Fruit fly (Drosophila melanogaster): ENCODE results near the gene Spn28B.

Spn28B gene

DNA sequence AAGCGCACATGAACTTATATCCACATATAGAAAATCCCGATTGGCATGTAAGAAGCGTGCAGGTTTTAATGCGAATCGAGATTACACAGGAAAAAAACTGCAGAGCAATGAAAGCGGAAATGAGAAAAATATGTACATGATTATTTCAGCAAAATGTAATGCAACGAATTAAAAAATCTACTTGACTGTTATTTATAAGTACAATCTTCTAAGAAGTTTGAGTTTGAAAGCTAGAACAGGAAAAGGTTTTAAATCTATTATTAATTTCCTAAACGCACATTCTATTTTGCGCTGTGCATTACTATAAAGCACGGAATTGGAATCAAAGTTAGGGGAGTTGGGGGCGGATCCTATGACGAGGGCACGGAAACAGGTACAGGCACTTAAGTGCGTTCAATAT is 20.2 kb downstream of the Spn28B start:
- TF ChIP-seq CG8478 (optimal IDR thresholded peaks at IDR 0.05): no peak

DNA sequence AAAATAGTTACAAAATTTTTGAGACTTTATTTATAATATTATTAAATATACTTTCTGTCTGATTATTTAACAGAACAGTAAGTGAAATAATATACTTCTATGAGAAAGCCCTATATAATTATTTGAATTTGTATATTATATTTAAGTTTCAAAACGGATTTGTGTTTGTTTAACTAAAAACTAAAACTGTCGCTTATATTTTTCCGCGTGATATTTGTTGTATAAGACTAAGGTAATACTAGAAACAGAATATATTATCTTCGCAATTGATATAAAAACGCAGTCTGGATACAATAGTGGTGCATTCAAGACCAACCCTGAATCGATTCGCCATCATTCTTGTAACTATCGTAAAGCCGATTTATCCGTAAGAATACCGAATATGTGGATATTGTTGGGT is 23.6 kb downstream of the Spn28B start, which contains the start of gene Cyp4d21:
Cyp4d21 (plus strand) TSS at position 301 of the 400 bp plus-strand sequence.
- TF ChIP-seq CTCF (optimal IDR thresholded peaks at IDR 0.05): no peak
- TF ChIP-seq CG8478 (optimal IDR thresholded peaks at IDR 0.05): no peak

DNA sequence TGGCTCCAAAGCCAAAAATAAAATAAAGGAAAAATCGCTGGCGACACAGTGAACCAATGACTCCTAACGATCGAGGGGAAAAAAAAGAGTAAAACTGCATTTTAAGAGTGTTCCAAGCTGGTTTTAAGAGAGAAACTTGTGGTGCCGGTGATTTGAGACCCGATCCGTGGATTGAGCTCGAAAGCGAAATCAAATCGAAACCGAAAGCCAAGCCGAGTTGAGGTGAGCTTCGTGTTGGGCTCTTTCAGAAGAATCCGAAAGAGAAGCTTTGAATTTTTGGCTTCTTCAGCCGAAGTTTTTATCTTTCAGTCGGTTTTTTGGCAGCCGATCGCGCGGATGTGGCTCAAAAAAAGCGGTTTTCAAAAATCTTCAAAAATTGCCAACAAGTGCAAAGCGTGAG is 26.4 kb downstream of the Spn28B start, which contains the start of gene CG6739:
CG6739 (plus strand) TSS at position 307 of the 400 bp plus-strand sequence.
- TF ChIP-seq CTCF (optimal IDR thresholded peaks at IDR 0.05) (no peak), CG8478 (optimal IDR thresholded peaks at IDR 0.05) (no peak)

DNA sequence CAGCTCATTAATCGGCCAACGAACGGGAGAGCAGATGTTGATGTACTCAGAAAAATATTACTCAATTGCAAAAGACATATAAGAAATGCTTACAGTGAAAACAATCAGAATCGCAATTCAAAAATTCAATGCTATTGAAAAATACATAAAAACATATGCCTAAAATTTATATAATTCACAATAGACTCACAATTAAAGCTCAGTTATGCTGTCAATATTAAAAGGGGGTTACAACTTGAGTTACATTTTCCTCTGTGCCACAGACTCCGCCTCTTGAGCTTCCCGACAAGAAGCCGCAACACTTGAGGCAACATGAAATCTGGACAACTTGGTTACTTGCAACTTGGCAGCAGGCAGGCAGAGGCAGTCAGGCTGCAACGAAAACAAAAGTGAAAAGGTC is 29.9 kb downstream of the Spn28B start:
- TF ChIP-seq CTCF (optimal IDR thresholded peaks at IDR 0.05): no peak
- TF ChIP-seq CG8478 (optimal IDR thresholded peaks at IDR 0.05): no peak

DNA sequence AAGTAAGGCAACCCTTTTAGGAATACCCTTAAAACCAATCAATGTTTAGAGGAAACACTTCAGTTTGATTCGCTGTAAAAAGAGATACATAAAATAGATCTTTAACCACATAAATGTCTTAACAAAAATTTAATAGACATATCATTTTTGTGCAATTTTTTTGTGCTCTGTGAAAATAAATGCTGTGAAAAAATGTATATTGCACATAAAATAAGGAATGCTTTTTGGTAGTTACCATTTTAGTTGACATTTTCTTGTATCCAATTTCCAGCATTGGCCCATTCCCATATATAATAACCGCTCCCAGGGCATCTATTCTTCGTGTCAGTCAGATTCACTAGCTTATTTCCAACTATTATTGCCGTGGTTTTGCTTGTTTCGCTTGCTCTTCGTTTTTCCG is 30.5 kb downstream of the Spn28B start:
- no peak for TF ChIP-seq CTCF (optimal IDR thresholded peaks at IDR 0.05)

DNA sequence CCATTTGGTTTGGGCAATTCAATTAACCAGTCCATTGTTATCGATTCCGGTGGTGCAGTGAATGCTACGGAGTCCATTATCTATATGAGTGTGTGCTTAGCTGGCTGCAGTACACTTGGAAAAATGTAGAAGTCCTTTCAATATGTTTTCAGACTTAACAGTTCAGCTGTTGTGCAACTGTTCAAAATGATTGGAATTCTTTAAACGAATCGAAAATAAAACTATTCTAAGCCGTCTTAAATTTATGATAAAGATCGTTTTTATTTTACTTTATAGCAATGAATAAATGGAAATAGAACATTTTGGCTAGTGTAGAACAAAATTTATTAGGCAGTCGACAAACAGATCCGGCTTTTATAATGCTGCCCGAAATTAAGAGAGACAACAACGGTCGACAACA is 35.1 kb downstream of the Spn28B start:
- TF ChIP-seq CG8478 (optimal IDR thresholded peaks at IDR 0.05) (no peak), CTCF (optimal IDR thresholded peaks at IDR 0.05) (no peak)

DNA sequence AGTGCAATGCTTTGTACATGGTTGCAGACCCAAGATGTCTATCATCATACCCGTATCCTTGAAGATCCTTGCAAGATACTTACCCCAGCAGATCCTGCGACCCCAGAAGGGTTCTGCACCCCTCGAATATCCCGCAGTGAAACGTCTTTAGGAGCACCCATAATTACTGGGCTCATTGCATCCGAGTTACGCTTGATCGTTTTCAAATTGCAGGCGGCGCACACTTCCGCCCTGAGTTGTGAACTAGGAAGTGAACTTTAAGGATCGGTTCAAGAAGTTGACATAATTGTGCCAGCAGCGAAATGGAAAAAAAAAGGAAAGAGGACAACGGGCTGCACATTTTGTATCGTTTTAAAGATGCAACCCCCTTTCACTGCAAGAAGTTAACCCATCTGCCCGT is 36.8 kb downstream of the Spn28B start:
- TF ChIP-seq CG8478 (optimal IDR thresholded peaks at IDR 0.05) (no peak), CTCF (optimal IDR thresholded peaks at IDR 0.05) (no peak)

DNA sequence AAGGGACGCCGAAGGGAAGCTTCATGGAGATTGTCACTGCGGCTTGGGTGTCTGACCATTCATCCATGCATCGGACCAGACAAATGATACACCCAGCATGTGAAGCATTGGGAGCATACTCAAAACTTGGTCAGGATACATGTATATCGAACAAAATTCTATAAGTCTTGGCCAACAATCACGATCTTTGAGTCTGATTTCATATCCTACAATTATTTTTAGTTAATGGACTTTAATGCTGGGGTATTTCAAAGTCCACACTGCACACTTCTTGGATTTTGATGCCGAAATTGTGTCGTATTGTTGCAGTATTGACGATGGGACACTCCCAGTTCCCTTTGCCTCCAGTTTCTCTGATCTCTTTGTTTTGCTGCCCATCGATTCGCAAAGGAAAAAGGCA is 37.5 kb downstream of the Spn28B start:
- TF ChIP-seq CTCF (optimal IDR thresholded peaks at IDR 0.05) (no peak), CG8478 (optimal IDR thresholded peaks at IDR 0.05) (no peak)

DNA sequence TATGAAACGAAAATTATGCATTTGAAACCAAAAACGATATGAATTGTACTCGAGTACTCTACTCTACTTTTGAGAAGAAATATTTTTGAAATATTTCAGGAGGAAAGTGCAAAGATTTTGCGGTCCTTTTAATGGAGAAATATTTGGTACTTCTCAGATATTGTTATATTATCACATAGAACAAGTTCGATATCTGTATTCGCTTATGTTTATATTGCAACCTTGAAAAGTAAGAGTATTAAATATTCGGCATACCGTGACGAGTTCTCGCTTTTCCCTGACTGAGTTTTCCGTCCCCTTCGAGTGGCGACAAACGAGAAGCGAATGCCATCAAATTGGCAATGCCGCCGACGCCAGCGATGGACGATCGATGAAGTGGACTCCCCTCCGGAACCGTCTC is 40.0 kb downstream of the Spn28B start:
- TF ChIP-seq CG8478 (optimal IDR thresholded peaks at IDR 0.05): no peak
- TF ChIP-seq CTCF (optimal IDR thresholded peaks at IDR 0.05): no peak

DNA sequence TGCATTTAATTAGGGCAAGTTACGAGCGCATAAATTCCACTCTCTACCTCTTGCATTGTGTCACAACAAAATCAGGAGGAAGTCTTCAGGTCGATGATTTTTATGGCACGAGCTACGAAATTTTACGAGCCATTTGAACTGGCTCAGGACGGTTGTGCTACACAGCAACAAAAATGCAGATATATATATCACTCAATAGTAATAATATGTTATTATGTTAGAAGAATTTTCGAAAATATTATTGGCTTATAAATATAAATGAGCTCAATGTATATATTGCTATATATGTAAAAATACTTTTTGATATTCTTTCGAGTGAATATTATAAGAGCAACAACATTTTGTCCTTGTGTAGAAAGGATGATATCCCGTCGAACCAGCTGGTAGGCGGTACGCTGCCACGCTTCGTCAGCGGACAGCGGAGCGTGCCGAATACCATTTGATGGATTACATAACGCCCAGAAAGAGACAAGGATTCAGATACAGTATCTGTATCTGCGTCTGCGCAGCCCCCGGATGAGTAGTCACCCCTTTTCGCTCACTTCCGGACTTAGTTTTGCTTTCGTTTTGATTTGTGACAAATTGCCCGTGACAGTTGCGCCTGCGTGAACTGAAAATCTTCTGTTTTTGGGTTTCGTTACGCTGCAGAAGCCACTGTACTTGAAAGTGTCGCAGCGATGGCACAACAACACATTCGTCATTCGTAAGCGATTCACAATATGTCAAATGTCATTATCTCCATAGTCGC is 42.5 kb downstream of the Spn28B start:
- TF ChIP-seq CTCF (optimal IDR thresholded peaks at IDR 0.05): no peak
- TF ChIP-seq CG8478 (optimal IDR thresholded peaks at IDR 0.05): no peak

DNA sequence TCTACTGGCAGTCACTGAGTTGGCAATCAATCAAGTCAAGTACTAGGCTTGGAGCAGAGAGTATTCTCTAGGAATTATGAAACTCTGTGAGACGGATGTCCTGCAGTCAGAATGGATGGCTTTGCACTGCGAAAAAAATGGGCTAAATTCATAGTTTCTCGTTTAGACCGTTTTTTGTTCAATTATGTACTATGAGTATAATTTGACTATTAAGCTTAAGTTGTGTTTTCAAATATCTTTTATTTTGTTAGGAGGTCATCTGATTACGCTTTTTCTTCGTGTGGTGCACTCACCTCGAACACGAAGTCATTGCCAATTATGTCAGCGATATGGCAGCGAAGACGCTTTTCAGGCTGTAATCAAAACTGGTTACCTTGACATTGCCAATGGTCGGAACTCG is 45.8 kb downstream of the Spn28B start:
- TF ChIP-seq CTCF (optimal IDR thresholded peaks at IDR 0.05): no peak
- TF ChIP-seq CG8478 (optimal IDR thresholded peaks at IDR 0.05): no peak

DNA sequence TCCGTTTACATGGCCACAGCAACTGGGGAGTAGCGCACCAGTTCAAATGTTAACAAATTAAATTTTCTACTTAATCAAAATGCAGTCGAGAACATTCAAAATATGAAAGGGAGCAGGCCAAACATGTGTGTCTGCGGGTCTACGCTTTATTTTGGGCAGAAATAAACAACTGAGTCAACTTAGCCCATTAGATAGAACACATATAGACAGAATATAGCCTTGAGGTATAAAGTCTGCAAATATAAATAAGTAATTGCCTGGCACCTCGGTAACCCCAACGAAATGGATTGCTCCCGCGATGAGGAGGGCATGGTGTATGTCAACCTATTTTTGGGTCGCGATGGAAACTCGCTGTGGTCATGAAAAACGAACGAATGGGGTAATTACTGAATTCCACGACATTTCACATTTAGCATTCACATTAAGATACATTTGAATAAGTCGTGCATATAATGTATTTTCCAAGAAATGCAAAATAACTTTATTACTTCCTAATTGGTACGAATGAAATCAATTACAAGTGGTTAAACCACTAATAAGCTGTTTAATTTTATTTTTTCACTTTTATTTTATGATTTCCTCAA is 46.8 kb downstream of the Spn28B start:
- TF ChIP-seq CTCF (optimal IDR thresholded peaks at IDR 0.05) (no peak), CG8478 (optimal IDR thresholded peaks at IDR 0.05) (no peak)

DNA sequence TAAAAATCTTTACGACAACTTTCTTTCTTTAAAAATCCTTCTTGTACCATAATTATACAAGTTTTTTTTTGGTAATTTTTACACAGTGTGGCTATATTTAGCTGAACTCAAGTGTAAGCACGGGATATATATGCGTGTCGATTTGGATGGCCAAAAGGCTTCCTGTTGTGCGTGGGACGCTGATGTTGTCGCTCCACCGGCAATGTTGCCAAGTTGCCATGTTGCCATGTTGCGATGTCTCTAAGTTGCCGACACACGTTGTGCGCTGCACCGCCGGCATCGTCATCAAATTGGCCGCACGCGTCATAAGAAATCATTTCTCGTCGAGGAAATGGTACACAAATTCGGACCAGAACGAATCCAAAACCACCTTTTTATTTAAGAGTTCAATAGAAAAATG is 48.9 kb downstream of the Spn28B start:
- TF ChIP-seq CTCF (optimal IDR thresholded peaks at IDR 0.05): no peak
- TF ChIP-seq CG8478 (optimal IDR thresholded peaks at IDR 0.05): no peak

DNA sequence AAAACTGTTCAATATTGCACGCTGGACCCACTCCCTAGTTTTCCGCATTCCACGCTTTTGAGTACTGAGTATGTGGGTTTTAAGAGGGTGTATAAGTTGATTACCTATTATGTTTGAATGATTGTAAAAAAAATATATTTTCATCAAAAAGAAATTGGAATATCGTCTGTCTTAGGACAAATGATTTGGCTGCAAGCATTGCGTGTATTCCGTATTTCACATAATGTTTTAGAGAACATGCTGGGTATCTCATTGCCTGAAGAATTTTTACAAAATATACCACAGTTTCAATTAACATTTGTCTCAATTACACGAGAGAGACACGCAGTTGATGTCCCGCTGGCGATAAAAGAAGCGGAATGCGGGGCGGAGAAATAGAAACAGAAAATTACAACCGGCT is 51.1 kb downstream of the Spn28B start:
- no peak for TF ChIP-seq CG8478 (optimal IDR thresholded peaks at IDR 0.05)
- no peak for TF ChIP-seq CTCF (optimal IDR thresholded peaks at IDR 0.05)

Measured in S2 (cell line).